Worm (Caenorhabditis elegans): ENCODE data around the gene flp-28.

DNA sequence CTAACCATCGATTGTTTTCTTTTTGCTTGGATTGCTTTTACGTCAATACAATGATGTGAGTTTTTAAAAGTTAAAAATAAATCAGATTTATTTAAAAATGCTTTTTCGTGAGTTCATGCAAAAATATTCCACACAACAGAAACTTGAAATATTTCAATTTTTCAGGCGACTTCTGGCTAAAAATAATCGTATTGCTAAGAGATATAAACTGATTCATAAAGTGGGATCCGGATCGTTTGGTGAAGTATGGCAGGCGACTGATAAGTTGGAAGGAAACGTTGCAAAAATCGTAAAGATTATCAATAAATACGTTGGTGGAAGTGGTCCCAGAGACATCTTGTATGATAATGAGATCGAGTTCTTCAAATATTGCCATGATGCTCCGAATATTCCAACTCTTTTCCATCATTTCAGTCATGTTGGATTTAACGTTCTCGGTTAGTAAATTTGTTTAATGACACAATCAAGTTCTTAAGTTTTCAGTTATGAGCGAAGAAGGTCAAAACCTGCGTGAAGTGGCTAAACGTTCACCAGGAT lies 27.2 kb downstream of the flp-28 start, which contains the start of gene ZC373.3:
- TF ChIP-seq unc-62 (GFP tag; optimal IDR thresholded peaks at IDR 0.05) = no peak
- TF ChIP-seq alr-1 (tag; optimal IDR thresholded peaks at IDR 0.05) = no peak
- no peak for TF ChIP-seq ztf-1 (GFP tag; conservative IDR thresholded peaks at IDR 0.05)
- no peak for TF ChIP-seq elt-3 (tag; optimal IDR thresholded peaks at IDR 0.05)
- no peak for TF ChIP-seq lin-13 (GFP tag; optimal IDR thresholded peaks at IDR 0.05)
- no peak for TF ChIP-seq nhr-77 (tag; optimal IDR thresholded peaks at IDR 0.05)
- no peak for TF ChIP-seq dmd-4 (tag; optimal IDR thresholded peaks at IDR 0.05)
- no peak for TF ChIP-seq egl-27 (tag; optimal IDR thresholded peaks at IDR 0.05)
- no peak for TF ChIP-seq nhr-10 (tag; optimal IDR thresholded peaks at IDR 0.05)
- TF ChIP-seq snpc-4 (tag; optimal IDR thresholded peaks at IDR 0.05) = no peak
- no peak for TF ChIP-seq ztf-4 (tag; optimal IDR thresholded peaks at IDR 0.05)
- no peak for TF ChIP-seq lin-39 (tag; optimal IDR thresholded peaks at IDR 0.05)
